Worm (Caenorhabditis elegans) whole organism, L1 larva: ENCODE measurements around the gene pgp-4.
A peak's percentile ranks its signal among the peaks of the same experiment; 100 is the strongest.

Source experiments
- C34B4.2 ChIP-seq: sonication (generic microtip); optimal IDR thresholded peaks from 2 replicates; lab custom pipeline; 2017; ENCODE audit warnings: mild to moderate bottlenecking, missing genetic modification characterization, missing compliant biosample characterization
- Y116A8C.19 ChIP-seq: sonication (generic microtip); optimal IDR thresholded peaks from 2 replicates; lab custom pipeline; 2016; ENCODE audit warnings: missing compliant biosample characterization, missing genetic modification characterization, borderline replicate concordance
- aha-1 ChIP-seq: fragments of 150-350 bp; optimal IDR thresholded peaks from 2 replicates; lab custom pipeline; 2014; ENCODE audit warnings: missing biosample characterization, missing genetic modification characterization
- aly-2 ChIP-seq: fragments of 150-350 bp; optimal IDR thresholded peaks from 2 replicates; lab custom pipeline; 2014; ENCODE audit warnings: missing biosample characterization, missing genetic modification characterization
- ceh-63 ChIP-seq: fragments of 200-800 bp; sonication (Bioruptor generic); optimal IDR thresholded peaks from 2 replicates; lab custom pipeline; 2018; ENCODE audit warnings: mild to moderate bottlenecking, missing genetic modification characterization, missing compliant biosample characterization
- ceh-8 ChIP-seq: fragments of 200-800 bp; sonication (Bioruptor generic); optimal IDR thresholded peaks from 2 replicates; lab custom pipeline; 2018; ENCODE audit warnings: mild to moderate bottlenecking, missing genetic modification characterization, moderate library complexity, missing compliant biosample characterization
- dsc-1 ChIP-seq: sonication (generic microtip); optimal IDR thresholded peaks from 2 replicates; lab custom pipeline; 2016; ENCODE audit warnings: mild to moderate bottlenecking, missing genetic modification characterization, missing compliant biosample characterization
- efl-1 ChIP-seq, 4 experiments: fragments of 150-350 bp; optimal IDR thresholded peaks in 3 of 4; peaks in 1 of 4; 1 replicate in 1 of 4; 2 replicates in 3 of 4; lab custom pipeline; 2014; ENCODE audit warnings: missing biosample characterization in 2 of 4, missing genetic modification characterization in 2 of 4, missing genetic modification reagents in 2 of 4
- efl-3 ChIP-seq: fragments of 200-800 bp; sonication (Bioruptor generic); optimal IDR thresholded peaks from 2 replicates; lab custom pipeline; 2018; ENCODE audit warnings: mild to moderate bottlenecking, missing genetic modification characterization, missing compliant biosample characterization
- elt-2 ChIP-seq: sonication (generic microtip); optimal IDR thresholded peaks from 2 replicates; lab custom pipeline; 2016; ENCODE audit warnings: missing genetic modification characterization, mild to moderate bottlenecking, inconsistent platforms, missing compliant biosample characterization, missing genetic modification reagents
- elt-3 ChIP-seq, 6 experiments: fragments of 150-350 bp in 1 of 6; sonication (generic microtip); optimal IDR thresholded peaks; 2 replicates each; lab custom pipeline; 2017 to 2018; ENCODE audit warnings: missing biosample characterization in 6 of 6, missing genetic modification characterization in 6 of 6, inconsistent platforms in 1 of 6
- fkh-10 ChIP-seq: sonication (generic microtip); optimal IDR thresholded peaks from 2 replicates; lab custom pipeline; 2017; ENCODE audit warnings: missing biosample characterization, missing genetic modification reagents, missing genetic modification characterization
- fos-1 ChIP-seq: fragments of 150-350 bp; optimal IDR thresholded peaks from 2 replicates; lab custom pipeline; 2014; ENCODE audit warnings: missing biosample characterization, missing genetic modification characterization
- grh-1 ChIP-seq: fragments of 200-800 bp; sonication (Bioruptor generic); IDR thresholded peaks from 2 replicates; pipeline ENCODE4 v1.3.6; 2022; ENCODE audit warnings: missing genetic modification reagents, missing genetic modification characterization, missing compliant biosample characterization
- hlh-17 ChIP-seq: fragments of 200-800 bp; sonication (Bioruptor generic); optimal IDR thresholded peaks from 2 replicates; lab custom pipeline; 2018; ENCODE audit warnings: missing genetic modification characterization, mild to moderate bottlenecking, missing compliant biosample characterization, moderate library complexity, borderline replicate concordance
- hpl-2 ChIP-seq: fragments of 150-350 bp; optimal IDR thresholded peaks from 2 replicates; lab custom pipeline; 2014; ENCODE audit warnings: missing biosample characterization, missing genetic modification reagents, missing genetic modification characterization
- jun-1 ChIP-seq: fragments of 150-350 bp; optimal IDR thresholded peaks from 2 replicates; lab custom pipeline; 2014; ENCODE audit warnings: missing biosample characterization, missing genetic modification reagents, missing genetic modification characterization
- lin-14 ChIP-seq: fragments of 200-800 bp; sonication (Bioruptor generic); optimal IDR thresholded peaks from 2 replicates; lab custom pipeline; 2018; ENCODE audit warnings: mild to moderate bottlenecking, missing genetic modification characterization, moderate library complexity, missing compliant biosample characterization
- lin-35 ChIP-seq, 2 experiments: fragments of 150-350 bp; optimal IDR thresholded peaks; 2 replicates each; lab custom pipeline; 2014; ENCODE audit warnings: missing biosample characterization in 2 of 2, missing genetic modification characterization in 2 of 2, missing genetic modification reagents in 2 of 2
- lin-39 ChIP-seq: fragments of 150-350 bp; optimal IDR thresholded peaks from 2 replicates; lab custom pipeline; 2014; ENCODE audit warnings: missing biosample characterization, missing genetic modification reagents, missing genetic modification characterization
- lir-3 ChIP-seq: sonication (generic microtip); optimal IDR thresholded peaks from 2 replicates; lab custom pipeline; 2016; ENCODE audit warnings: mild to moderate bottlenecking, missing genetic modification characterization, moderate library complexity, missing compliant biosample characterization; ENCODE audit not compliant: poor library complexity
- lsy-2 ChIP-seq, 2 experiments: fragments of 150-350 bp; optimal IDR thresholded peaks; 2 replicates each; lab custom pipeline; 2014; ENCODE audit warnings: missing biosample characterization in 2 of 2, missing genetic modification characterization in 2 of 2
- mab-9 ChIP-seq: fragments of 200-800 bp; sonication (Bioruptor generic); IDR thresholded peaks from 2 replicates; pipeline ENCODE4 v1.3.6; 2022; ENCODE audit warnings: missing genetic modification reagents, missing genetic modification characterization, missing compliant biosample characterization
- mef-2 ChIP-seq: fragments of 150-350 bp; optimal IDR thresholded peaks from 2 replicates; lab custom pipeline; 2014; ENCODE audit warnings: missing biosample characterization, missing genetic modification characterization
- mep-1 ChIP-seq: fragments of 150-350 bp; optimal IDR thresholded peaks from 2 replicates; lab custom pipeline; 2014; ENCODE audit warnings: missing biosample characterization, missing genetic modification characterization
- nhr-11 ChIP-seq: fragments of 150-350 bp; optimal IDR thresholded peaks from 2 replicates; lab custom pipeline; 2014; ENCODE audit warnings: missing biosample characterization, missing genetic modification characterization
- nhr-19 ChIP-seq: fragments of 200-800 bp; sonication (Bioruptor generic); conservative IDR thresholded peaks from 2 replicates; pipeline ENCODE4 v1.3.6; 2022; ENCODE audit warnings: missing genetic modification characterization, missing compliant biosample characterization
- nhr-84 ChIP-seq: sonication (generic microtip); optimal IDR thresholded peaks from 2 replicates; lab custom pipeline; 2017; ENCODE audit warnings: missing biosample characterization, missing genetic modification characterization
- rnt-1 ChIP-seq: sonication (generic microtip); optimal IDR thresholded peaks from 2 replicates; lab custom pipeline; 2016; ENCODE audit warnings: mild to moderate bottlenecking, missing genetic modification characterization, moderate library complexity, missing compliant biosample characterization
- skn-1 ChIP-seq: fragments of 150-350 bp; optimal IDR thresholded peaks from 2 replicates; lab custom pipeline; 2014; ENCODE audit warnings: missing biosample characterization, missing genetic modification characterization
- snpc-4 ChIP-seq: fragments of 150-350 bp; optimal IDR thresholded peaks from 2 replicates; lab custom pipeline; 2014; ENCODE audit warnings: missing biosample characterization, missing genetic modification characterization
- snu-23 ChIP-seq: sonication (generic microtip); optimal IDR thresholded peaks from 2 replicates; lab custom pipeline; 2016; ENCODE audit warnings: missing genetic modification characterization, missing compliant biosample characterization
- sox-4 ChIP-seq: sonication (generic microtip); optimal IDR thresholded peaks from 2 replicates; lab custom pipeline; 2016; ENCODE audit warnings: missing genetic modification characterization, missing compliant biosample characterization
- sptf-1 ChIP-seq: fragments of 150-350 bp; optimal IDR thresholded peaks from 2 replicates; lab custom pipeline; 2014; ENCODE audit warnings: missing biosample characterization, missing genetic modification characterization
- sup-37 ChIP-seq: fragments of 200-800 bp; sonication (Bioruptor generic); optimal IDR thresholded peaks from 2 replicates; lab custom pipeline; 2018; ENCODE audit warnings: mild to moderate bottlenecking, missing genetic modification characterization, missing compliant biosample characterization
- swsn-7 ChIP-seq: sonication (generic microtip); optimal IDR thresholded peaks from 2 replicates; lab custom pipeline; 2016; ENCODE audit warnings: missing genetic modification characterization, missing compliant biosample characterization
- unc-130 ChIP-seq: fragments of 150-350 bp; optimal IDR thresholded peaks from 2 replicates; lab custom pipeline; 2017; ENCODE audit warnings: missing biosample characterization, missing genetic modification characterization, inconsistent platforms
- unc-62 ChIP-seq: fragments of 150-350 bp; optimal IDR thresholded peaks from 2 replicates; lab custom pipeline; 2014; ENCODE audit warnings: missing biosample characterization, missing genetic modification reagents, missing genetic modification characterization
- unc-98 ChIP-seq: fragments of 200-800 bp; sonication (Bioruptor generic); IDR thresholded peaks from 2 replicates; pipeline ENCODE4 v1.3.6; 2022; ENCODE audit warnings: missing genetic modification characterization, missing compliant biosample characterization
- vab-15 ChIP-seq: sonication (generic microtip); optimal IDR thresholded peaks from 2 replicates; lab custom pipeline; 2017; ENCODE audit warnings: missing genotype, mild to moderate bottlenecking, missing genetic modification characterization, missing compliant biosample characterization
- xbp-1 ChIP-seq: sonication (generic microtip); optimal IDR thresholded peaks from 2 replicates; lab custom pipeline; 2016; ENCODE audit warnings: missing genetic modification characterization, missing compliant biosample characterization
- zag-1 ChIP-seq: fragments of 150-350 bp; optimal IDR thresholded peaks from 2 replicates; lab custom pipeline; 2014; ENCODE audit warnings: missing biosample characterization, missing genetic modification characterization
- zip-4 ChIP-seq: fragments of 200-800 bp; sonication (Bioruptor generic); optimal IDR thresholded peaks from 2 replicates; lab custom pipeline; 2018; ENCODE audit warnings: mild to moderate bottlenecking, missing genetic modification characterization, moderate library complexity, missing compliant biosample characterization
- ztf-11 ChIP-seq, 2 experiments: sonication (generic microtip); optimal IDR thresholded peaks; 2 replicates each; lab custom pipeline; 2016 to 2017; ENCODE audit warnings: missing genetic modification characterization in 2 of 2, missing biosample characterization in 1 of 2, missing compliant biosample characterization in 1 of 2

Gene pgp-4

ce11 chrX:11406784-11407183 is 49.2 kb downstream of the pgp-4 start:
- TF ChIP-seq skn-1 (tag; lab: Kevin White, UChicago) (no peak), elt-3 (tag; optimal IDR thresholded peaks at IDR 0.05; lab: Kevin White, UChicago) (no peak), zag-1 (no peak), mab-9 (GFP tag; lab: Robert Waterston, UW) (no peak), unc-98 (no peak), lir-3 (tag; lab: Kevin White, UChicago) (no peak), fkh-10 (GFP tag; lab: Kevin White, UChicago) (no peak), aha-1 (no peak), ceh-63 (GFP tag; lab: Kevin White, UChicago) (no peak), vab-15 (no peak), snpc-4 (tag; lab: Kevin White, UChicago) (no peak), Y116A8C.19 (tag; lab: Kevin White, UChicago) (no peak), lin-35 (GFP tag; optimal IDR thresholded peaks at IDR 0.05; lab: Kevin White, UChicago) (no peak), hpl-2 (no peak), grh-1 (no peak), ztf-11 (tag; optimal IDR thresholded peaks at IDR 0.05; lab: Kevin White, UChicago) (no peak)

DNA sequence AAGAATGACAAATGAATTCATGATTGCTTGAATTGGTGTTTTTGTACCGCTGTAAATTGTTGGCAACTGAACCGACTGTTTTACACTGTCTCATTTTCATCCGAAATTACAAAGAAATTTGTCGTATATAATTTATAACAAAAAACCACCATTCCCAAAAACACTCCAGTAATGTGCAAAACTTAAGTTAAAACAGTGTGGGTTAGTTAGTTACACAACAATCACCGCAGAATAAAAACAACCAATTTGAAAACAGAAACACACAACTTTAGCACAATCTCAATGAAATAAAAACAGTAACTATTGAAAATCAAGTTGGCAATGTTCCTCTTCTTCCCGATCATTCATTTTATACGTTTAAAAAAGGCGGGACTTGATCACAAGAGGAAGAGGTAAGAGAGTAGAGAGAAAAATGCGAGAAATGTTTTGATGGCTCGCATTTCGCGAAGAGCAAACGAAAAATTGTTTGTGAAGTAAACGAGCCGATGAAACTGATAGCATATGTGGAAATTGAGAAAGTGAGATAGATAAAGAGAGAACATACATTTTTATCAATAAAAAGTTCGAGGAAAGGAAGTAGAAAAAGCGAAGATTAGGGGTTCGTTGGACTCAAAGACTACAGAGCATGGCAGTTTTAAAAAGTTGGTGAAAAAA is 50.2 kb downstream of the pgp-4 start, which contains the start of gene F08B12.4:
F08B12.4 (minus strand) TSS at position 51 of the 654 bp plus-strand sequence.
- TF ChIP-seq lin-14 (GFP tag; lab: Kevin White, UChicago): peak; percentile 44
- no peak for TF ChIP-seq ztf-11 (tag; optimal IDR thresholded peaks at IDR 0.05; lab: Kevin White, UChicago)
- TF ChIP-seq snpc-4 (tag; lab: Kevin White, UChicago): no peak
- TF ChIP-seq dsc-1 (tag; lab: Kevin White, UChicago): no peak
- no peak for TF ChIP-seq fkh-10 (GFP tag; lab: Kevin White, UChicago)
- TF ChIP-seq efl-3: no peak
- no peak for TF ChIP-seq mef-2 (tag; lab: Kevin White, UChicago)
- no peak for TF ChIP-seq ceh-8 (GFP tag; lab: Kevin White, UChicago)
- no peak for TF ChIP-seq hpl-2
- TF ChIP-seq elt-3 (tag; optimal IDR thresholded peaks at IDR 0.05; lab: Kevin White, UChicago): no peak
- no peak for TF ChIP-seq hlh-17 (GFP tag; lab: Kevin White, UChicago)
- peak in 1 of 2 experiments; percentile 43 for TF ChIP-seq lsy-2 (tag; optimal IDR thresholded peaks at IDR 0.05; lab: Kevin White, UChicago)
- no peak for TF ChIP-seq efl-1 (optimal IDR thresholded peaks at IDR 0.05; lab: Kevin White, UChicago)
- peak in 1 of 2 experiments; percentile 93 for TF ChIP-seq efl-1 (GFP tag; optimal IDR thresholded peaks at IDR 0.05 in 1 of 2; lab: Kevin White, UChicago)
- no peak for TF ChIP-seq nhr-19 (GFP tag; lab: Robert Waterston, UW)
- peak; percentile 0 for TF ChIP-seq snu-23 (GFP tag; lab: Kevin White, UChicago)
- no peak for TF ChIP-seq rnt-1 (tag; lab: Kevin White, UChicago)
- peak; percentile 43 for TF ChIP-seq jun-1
- TF ChIP-seq elt-2 (tag; lab: Kevin White, UChicago): peak; percentile 85

- TF ChIP-seq ceh-63 (GFP tag; lab: Kevin White, UChicago) (no peak), jun-1 (peak; percentile 55), snpc-4 (tag; lab: Kevin White, UChicago) (no peak), fos-1 (tag; lab: Kevin White, UChicago) (no peak), mef-2 (tag; lab: Kevin White, UChicago) (no peak), efl-1 (optimal IDR thresholded peaks at IDR 0.05; lab: Kevin White, UChicago) (no peak), efl-1 (GFP tag; optimal IDR thresholded peaks at IDR 0.05 in 1 of 2; lab: Kevin White, UChicago) (peak in 1 of 2 experiments; percentile 55), nhr-11 (tag; lab: Kevin White, UChicago) (no peak), mep-1 (tag; lab: Kevin White, UChicago) (no peak), swsn-7 (tag; lab: Kevin White, UChicago) (no peak), unc-62 (no peak), zip-4 (no peak), xbp-1 (no peak), hpl-2 (no peak), nhr-84 (tag; lab: Kevin White, UChicago) (no peak), skn-1 (tag; lab: Kevin White, UChicago) (no peak), C34B4.2 (tag; lab: Kevin White, UChicago) (no peak), aly-2 (tag; lab: Kevin White, UChicago) (no peak), rnt-1 (tag; lab: Kevin White, UChicago) (peak; percentile 58), efl-3 (no peak), sup-37 (no peak), hlh-17 (GFP tag; lab: Kevin White, UChicago) (no peak), snu-23 (GFP tag; lab: Kevin White, UChicago) (peak; percentile 32), ztf-11 (tag; optimal IDR thresholded peaks at IDR 0.05; lab: Kevin White, UChicago) (no peak), unc-130 (tag; lab: Kevin White, UChicago) (peak; percentile 63), unc-98 (no peak), lin-39 (tag; lab: Kevin White, UChicago) (no peak), sox-4 (tag; lab: Kevin White, UChicago) (no peak), sptf-1 (no peak), elt-3 (tag; optimal IDR thresholded peaks at IDR 0.05; lab: Kevin White, UChicago) (peak in 1 of 6 experiments; percentile 24), vab-15 (no peak)
Measured at ce11 chrX:11409457-11409856, 51.8 kb downstream of the pgp-4 start.
